Worm (Caenorhabditis elegans) whole organism, L3 larva: ENCODE measurements around the gene dao-3.

Experiments
- ama-1 ChIP-seq: fragments of 150-350 bp; optimal IDR thresholded peaks from 2 replicates; lab custom pipeline; 2018
- elt-3 ChIP-seq, 3 experiments: fragments of 150-350 bp in 1 of 3; sonication (generic microtip) in 2 of 3; optimal IDR thresholded peaks; 2 replicates in 2 of 3; 4 replicates in 1 of 3; lab custom pipeline; 2014 to 2017; ENCODE audit warnings: missing biosample characterization in 3 of 3, missing genetic modification characterization in 3 of 3
- nhr-11 ChIP-seq: fragments of 150-350 bp; optimal IDR thresholded peaks from 2 replicates; lab custom pipeline; 2014; ENCODE audit warnings: missing biosample characterization, missing genetic modification characterization
- ztf-4 ChIP-seq: fragments of 150-350 bp; optimal IDR thresholded peaks from 2 replicates; lab custom pipeline; 2014; ENCODE audit warnings: missing biosample characterization, missing genetic modification characterization

DNA sequence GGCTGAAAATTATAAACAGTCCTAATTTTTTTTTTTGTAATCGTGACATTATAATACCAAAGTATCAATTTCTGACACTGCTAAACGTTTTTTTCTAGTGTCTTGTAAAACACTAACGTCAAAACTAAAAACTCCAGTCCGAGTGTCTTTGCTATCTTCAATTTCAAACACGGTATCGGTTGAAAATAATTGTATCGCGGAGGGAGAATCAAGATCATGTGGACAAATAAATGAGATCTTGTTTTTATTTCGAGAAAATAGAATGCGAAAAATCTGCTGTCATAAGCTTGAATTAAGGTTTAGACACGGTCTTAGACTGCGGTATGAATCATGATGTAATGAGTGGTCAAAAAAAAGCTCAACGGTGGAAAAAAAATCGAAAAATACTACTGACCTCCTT, 37.7 kb downstream of the dao-3 start:
- no peak for TF ChIP-seq ama-1 (lab: Kevin White, UChicago)
- TF ChIP-seq nhr-11 (tag; lab: Kevin White, UChicago) = no peak
- TF ChIP-seq elt-3 (tag; optimal IDR thresholded peaks at IDR 0.05; lab: Kevin White, UChicago) = no peak
- no peak for TF ChIP-seq ztf-4 (tag; lab: Kevin White, UChicago)
